Worm (Caenorhabditis elegans): ENCODE data around the gene pygo-1.

ce11 chrIV:5085782-5086181 lies 2.7 kb downstream of the pygo-1 start:
- TF ChIP-seq lsy-2 (tag; optimal IDR thresholded peaks at IDR 0.05) = no peak
- TF ChIP-seq ama-1 (optimal IDR thresholded peaks at IDR 0.05) = no peak
- TF ChIP-seq nhr-12 (tag; optimal IDR thresholded peaks at IDR 0.05) = no peak
- TF ChIP-seq unc-39 (tag; optimal IDR thresholded peaks at IDR 0.05) = no peak
- no peak for TF ChIP-seq nhr-23 (tag; optimal IDR thresholded peaks at IDR 0.05)
- no peak for TF ChIP-seq aly-2 (tag; optimal IDR thresholded peaks at IDR 0.05)
- TF ChIP-seq mdl-1 (tag; optimal IDR thresholded peaks at IDR 0.05) = no peak
- TF ChIP-seq nhr-11 (tag; optimal IDR thresholded peaks at IDR 0.05) = no peak
- TF ChIP-seq unc-55 (GFP tag; optimal IDR thresholded peaks at IDR 0.05) = no peak
- no peak for TF ChIP-seq lin-39 (tag; optimal IDR thresholded peaks at IDR 0.05)
